Fruit fly (Drosophila melanogaster) whole organism, adult: ENCODE results near the gene Nrd1.
A peak's percentile ranks its signal among the peaks of the same experiment; 100 is the strongest.

ENCODE experiments used
- CG11617 ChIP-seq: fragments of 200-800 bp; sonication (Bioruptor generic); optimal IDR thresholded peaks from 2 replicates; lab custom pipeline; 2017; ENCODE audit warnings: mild to moderate bottlenecking, missing biosample characterization, missing genetic modification reagents, missing genetic modification characterization
- CG12768 ChIP-seq: fragments of 200-800 bp; sonication (Bioruptor generic); optimal IDR thresholded peaks from 2 replicates; lab custom pipeline; 2017; ENCODE audit warnings: missing biosample characterization, missing genetic modification characterization, mild to moderate bottlenecking, moderate library complexity, missing genetic modification reagents
- CG14711 ChIP-seq: fragments of 200-800 bp; sonication (Bioruptor generic); optimal IDR thresholded peaks from 2 replicates; lab custom pipeline; 2018; ENCODE audit warnings: missing biosample characterization, mild to moderate bottlenecking, missing genetic modification characterization, moderate library complexity
- CG1620 ChIP-seq: fragments of 200-800 bp; sonication (Bioruptor generic); optimal IDR thresholded peaks from 2 replicates; lab custom pipeline; 2016; ENCODE audit warnings: missing biosample characterization, missing genetic modification characterization
- CG33017 ChIP-seq: fragments of 200-800 bp; sonication (Bioruptor generic); optimal IDR thresholded peaks from 2 replicates; lab custom pipeline; 2018; ENCODE audit warnings: missing biosample characterization, mild to moderate bottlenecking, missing genetic modification characterization, moderate library complexity
- CG5204 ChIP-seq: fragments of 200-800 bp; sonication (Bioruptor generic); optimal IDR thresholded peaks from 2 replicates; lab custom pipeline; 2016; ENCODE audit warnings: missing biosample characterization, missing genetic modification characterization
- CG7045 ChIP-seq: fragments of 200-800 bp; sonication (Bioruptor generic); optimal IDR thresholded peaks from 2 replicates; lab custom pipeline; 2017; ENCODE audit warnings: missing biosample characterization, mild to moderate bottlenecking, missing genetic modification characterization
- CG7101 ChIP-seq: fragments of 200-800 bp; sonication (Bioruptor generic); optimal IDR thresholded peaks from 2 replicates; lab custom pipeline; 2018; ENCODE audit warnings: missing biosample characterization, mild to moderate bottlenecking, missing genetic modification characterization, moderate library complexity
- Clk ChIP-seq: fragments of 200-800 bp; sonication (Bioruptor generic); optimal IDR thresholded peaks from 2 replicates; lab custom pipeline; 2017; ENCODE audit warnings: missing biosample characterization, missing genetic modification characterization
- Crg-1 ChIP-seq: fragments of 200-800 bp; sonication (Bioruptor generic); optimal IDR thresholded peaks from 2 replicates; lab custom pipeline; 2016; ENCODE audit warnings: missing biosample characterization, missing genetic modification characterization
- Hr96 ChIP-seq: fragments of 200-800 bp; sonication (Bioruptor generic); optimal IDR thresholded peaks from 2 replicates; lab custom pipeline; 2016; ENCODE audit warnings: missing biosample characterization, missing genetic modification characterization
- Mnt ChIP-seq: fragments of 200-800 bp; sonication (Bioruptor generic); optimal IDR thresholded peaks from 2 replicates; lab custom pipeline; 2016; ENCODE audit warnings: missing biosample characterization, mild to moderate bottlenecking, missing genetic modification characterization
- bab1 ChIP-seq: fragments of 200-800 bp; sonication (Bioruptor generic); optimal IDR thresholded peaks from 3 replicates; lab custom pipeline; 2019; ENCODE audit warnings: missing biosample characterization, mild to moderate bottlenecking, missing genetic modification characterization, moderate library complexity
- cic ChIP-seq: fragments of 200-800 bp; sonication (Bioruptor generic); optimal IDR thresholded peaks from 2 replicates; lab custom pipeline; 2017; ENCODE audit warnings: missing biosample characterization, mild to moderate bottlenecking, missing genetic modification characterization, moderate library complexity
- cnc ChIP-seq, 2 experiments: fragments of >200 bp; optimal IDR thresholded peaks; 2 replicates each; lab custom pipeline; 2017
- kay ChIP-seq: fragments of 200-800 bp; sonication (Bioruptor generic); peaks from one replicate; lab custom pipeline; 2016; ENCODE audit warnings: missing biosample characterization, missing genetic modification characterization, borderline replicate concordance
- ovo ChIP-seq: fragments of 200-800 bp; sonication (Bioruptor generic); optimal IDR thresholded peaks from 2 replicates; lab custom pipeline; 2016; ENCODE audit warnings: missing biosample characterization, missing genetic modification characterization
- pad ChIP-seq: fragments of 200-800 bp; sonication (Bioruptor generic); optimal IDR thresholded peaks from 3 replicates; lab custom pipeline; 2017; ENCODE audit warnings: missing biosample characterization, missing genetic modification characterization, mild to moderate bottlenecking, moderate library complexity, missing genetic modification reagents
- tj ChIP-seq: fragments of 200-800 bp; sonication (Bioruptor generic); optimal IDR thresholded peaks from 3 replicates; lab custom pipeline; 2017; ENCODE audit warnings: missing biosample characterization, mild to moderate bottlenecking, missing genetic modification characterization, moderate library complexity
- toe ChIP-seq: fragments of 200-800 bp; sonication (Bioruptor generic); optimal IDR thresholded peaks from 2 replicates; lab custom pipeline; 2016; ENCODE audit warnings: missing biosample characterization, missing genetic modification characterization

Gene Nrd1

DNA sequence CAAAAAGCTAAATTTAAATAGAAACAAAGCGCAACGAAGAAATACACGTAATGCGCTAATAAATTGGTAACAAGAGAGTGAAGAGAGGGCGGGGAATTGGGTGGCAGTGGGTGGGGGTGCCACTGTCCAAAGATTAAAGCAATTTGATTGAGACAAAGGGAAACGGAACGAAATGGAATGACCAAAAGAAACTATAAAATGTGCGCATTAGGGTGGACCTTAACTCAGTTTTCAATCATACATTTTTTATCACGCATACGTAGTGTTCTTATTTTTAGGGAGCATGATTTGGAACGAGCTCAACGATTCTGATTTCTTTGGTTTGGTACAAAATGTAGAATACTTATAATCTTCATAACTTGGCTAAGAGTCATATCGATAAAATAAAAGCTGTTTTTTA is 46.7 kb downstream of the Nrd1 start:
- TF ChIP-seq CG7101 (tag; lab: Kevin White, UChicago) (peak; percentile 65), CG14711 (tag; lab: Kevin White, UChicago) (peak; percentile 27), Clk (GFP tag; lab: Kevin White, UChicago) (no peak), bab1 (GFP tag; lab: Kevin White, UChicago) (peak; percentile 32), CG12768 (GFP tag; lab: Kevin White, UChicago) (peak; percentile 61), CG7045 (GFP tag; lab: Kevin White, UChicago) (peak; percentile 1), cnc (optimal IDR thresholded peaks at IDR 0.05; lab: Kevin White, UChicago) (no peak), CG5204 (GFP tag; lab: Kevin White, UChicago) (no peak), toe (GFP tag; lab: Kevin White, UChicago) (no peak), cic (GFP tag; lab: Kevin White, UChicago) (peak; percentile 20), kay (GFP tag; lab: Kevin White, UChicago) (no peak), Hr96 (peak; percentile 28), CG11617 (GFP tag; lab: Kevin White, UChicago) (peak; percentile 19)

- TF ChIP-seq Mnt (GFP tag; lab: Kevin White, UChicago) (peak; percentile 70), pad (GFP tag; lab: Kevin White, UChicago) (peak; percentile 92), ovo (GFP tag; lab: Kevin White, UChicago) (peak; percentile 79), kay (GFP tag; lab: Kevin White, UChicago) (peak; percentile 83), CG7101 (tag; lab: Kevin White, UChicago) (peak; percentile 91), toe (GFP tag; lab: Kevin White, UChicago) (peak; percentile 80), CG11617 (GFP tag; lab: Kevin White, UChicago) (peak; percentile 87), CG5204 (GFP tag; lab: Kevin White, UChicago) (peak; percentile 77), CG33017 (peak; percentile 78), cnc (optimal IDR thresholded peaks at IDR 0.05; lab: Kevin White, UChicago) (no peak), CG1620 (peak; percentile 78), Hr96 (peak; percentile 84), tj (GFP tag; lab: Kevin White, UChicago) (peak; percentile 80), bab1 (GFP tag; lab: Kevin White, UChicago) (peak; percentile 78), CG12768 (GFP tag; lab: Kevin White, UChicago) (peak; percentile 72), CG14711 (tag; lab: Kevin White, UChicago) (peak; percentile 77), Crg-1 (GFP tag; lab: Kevin White, UChicago) (peak; percentile 54), CG7045 (GFP tag; lab: Kevin White, UChicago) (peak; percentile 78), cic (GFP tag; lab: Kevin White, UChicago) (peak; percentile 67), Clk (GFP tag; lab: Kevin White, UChicago) (peak; percentile 64)
Measured at dm6 chrX:11820284-11821075, 48.2 kb downstream of the Nrd1 start.

dm6 chrX:11819241-11819862 is 49.3 kb downstream of the Nrd1 start:
- TF ChIP-seq kay (GFP tag; lab: Kevin White, UChicago) (peak; percentile 49), CG5204 (GFP tag; lab: Kevin White, UChicago) (no peak), CG1620 (no peak), pad (GFP tag; lab: Kevin White, UChicago) (no peak), CG12768 (GFP tag; lab: Kevin White, UChicago) (peak; percentile 3), CG33017 (peak; percentile 53), Clk (GFP tag; lab: Kevin White, UChicago) (no peak), bab1 (GFP tag; lab: Kevin White, UChicago) (no peak), CG7045 (GFP tag; lab: Kevin White, UChicago) (peak; percentile 6), ovo (GFP tag; lab: Kevin White, UChicago) (peak; percentile 15), tj (GFP tag; lab: Kevin White, UChicago) (no peak), Mnt (GFP tag; lab: Kevin White, UChicago) (peak; percentile 35), Crg-1 (GFP tag; lab: Kevin White, UChicago) (no peak), Hr96 (no peak), toe (GFP tag; lab: Kevin White, UChicago) (no peak), CG7101 (tag; lab: Kevin White, UChicago) (peak; percentile 32), CG11617 (GFP tag; lab: Kevin White, UChicago) (no peak), CG14711 (tag; lab: Kevin White, UChicago) (peak; percentile 62), cic (GFP tag; lab: Kevin White, UChicago) (peak; percentile 47), cnc (optimal IDR thresholded peaks at IDR 0.05; lab: Kevin White, UChicago) (no peak)

DNA sequence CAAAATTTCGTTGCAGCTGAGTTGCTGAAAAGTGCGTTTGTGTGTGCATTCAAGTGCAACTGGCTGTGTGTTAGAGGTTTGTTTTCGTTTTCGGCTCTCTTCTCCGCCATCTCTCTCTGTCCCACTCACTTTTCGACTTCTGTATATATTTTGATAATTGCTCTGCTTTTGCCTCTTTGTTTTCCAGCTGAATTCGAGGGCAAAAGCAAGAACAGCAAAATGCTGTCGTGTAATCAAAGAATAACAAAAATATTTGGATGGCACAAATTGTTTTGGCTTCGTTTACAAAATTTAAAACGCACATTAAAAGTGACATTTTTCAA is 50.0 kb downstream of the Nrd1 start:
- TF ChIP-seq kay (GFP tag; lab: Kevin White, UChicago) (no peak), bab1 (GFP tag; lab: Kevin White, UChicago) (no peak), CG11617 (GFP tag; lab: Kevin White, UChicago) (no peak), tj (GFP tag; lab: Kevin White, UChicago) (peak; percentile 10), cnc (optimal IDR thresholded peaks at IDR 0.05; lab: Kevin White, UChicago) (no peak), cic (GFP tag; lab: Kevin White, UChicago) (no peak), CG14711 (tag; lab: Kevin White, UChicago) (no peak)
